Fruit fly (Drosophila melanogaster): ENCODE measurements around the gene CG5989.
A peak's percentile ranks its signal among the peaks of the same experiment; 100 is the strongest.

CG5989 gene

DNA sequence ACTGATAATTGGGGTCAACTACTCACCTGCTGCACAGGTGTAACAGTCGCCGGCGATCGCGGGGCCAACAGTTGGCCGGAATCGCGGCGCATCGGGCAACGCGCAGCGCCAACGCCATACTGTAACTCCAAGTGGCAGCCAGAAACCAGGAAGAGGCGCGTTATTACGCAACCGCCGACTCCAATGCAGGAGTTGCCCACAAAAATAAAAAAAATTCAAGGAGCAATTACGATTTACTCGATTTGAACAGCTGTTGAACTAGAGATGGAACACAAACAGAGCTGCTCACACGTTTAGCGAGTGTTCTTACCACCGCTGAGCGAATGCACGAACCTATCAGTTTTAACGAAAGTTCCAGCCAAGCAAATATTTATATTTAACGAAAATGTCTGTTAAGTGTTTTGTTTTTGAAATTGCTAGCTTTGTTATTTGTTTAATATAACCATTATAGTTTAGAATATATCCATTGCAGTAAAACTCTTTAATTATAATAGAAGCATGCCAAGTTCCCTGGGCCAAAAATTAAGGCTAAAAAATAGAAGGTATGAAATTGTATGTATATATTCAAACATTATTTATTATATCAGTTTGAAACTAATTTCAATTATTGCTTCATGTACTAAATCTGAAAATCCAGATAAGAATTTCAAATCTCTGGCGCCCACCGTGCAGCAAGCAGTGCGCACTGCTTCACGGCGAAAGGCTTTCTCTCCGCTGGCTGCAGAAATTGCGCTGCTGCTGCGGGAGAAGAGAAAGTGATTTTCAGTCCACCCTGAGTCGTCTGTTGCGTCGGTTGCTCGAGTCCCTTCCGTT is at the start of gene CG5989, which contains the start of gene CG6282 (continued):
- TF ChIP-seq sr (GFP tag; IDR thresholded peaks at IDR 0.05) = no peak
- peak; percentile 49 for TF ChIP-seq CG10267 (tag; optimal IDR thresholded peaks at IDR 0.05)
- peak; percentile 36 for TF ChIP-seq esg (GFP tag; conservative IDR thresholded peaks at IDR 0.05)
- TF ChIP-seq ab (GFP tag; optimal IDR thresholded peaks at IDR 0.05) = no peak
- no peak for TF ChIP-seq tgo (GFP tag; IDR thresholded peaks at IDR 0.05)
- peak; percentile 46 for TF ChIP-seq HLH54F (GFP tag; optimal IDR thresholded peaks at IDR 0.05)
- TF ChIP-seq corto (GFP tag; optimal IDR thresholded peaks at IDR 0.05) = no peak
- peak; percentile 34; the same call in 1 of the 3 replicates for TF ChIP-seq Optix (GFP tag; IDR thresholded peaks at IDR 0.05)
- TF ChIP-seq CG10431 (GFP tag; optimal IDR thresholded peaks at IDR 0.05) = no peak
- TF ChIP-seq kay (GFP tag; optimal IDR thresholded peaks at IDR 0.05) = no peak
- TF ChIP-seq CG11504 (tag; optimal IDR thresholded peaks at IDR 0.05) = peak; percentile 61
- TF ChIP-seq Elba2 (GFP tag; optimal IDR thresholded peaks at IDR 0.05) = no peak
- no peak for TF ChIP-seq fd64A (GFP tag; optimal IDR thresholded peaks at IDR 0.05)
- TF ChIP-seq pfk (GFP tag; optimal IDR thresholded peaks at IDR 0.05) = no peak
- TF ChIP-seq CG17359 (tag; optimal IDR thresholded peaks at IDR 0.05) = no peak
- peak; percentile 54 for TF ChIP-seq stwl (tag; optimal IDR thresholded peaks at IDR 0.05)
- TF ChIP-seq lab (GFP tag; optimal IDR thresholded peaks at IDR 0.05) = peak; percentile 71
- peak; percentile 60 for TF ChIP-seq Bgb (GFP tag; IDR thresholded peaks at IDR 0.05; ENCODE audit: partially characterized antibody)
- TF ChIP-seq Mes4 (GFP tag; optimal IDR thresholded peaks at IDR 0.05) = peak; percentile 2
- peak; percentile 33; the same call in 1 of the 2 replicates for TF ChIP-seq seq (GFP tag; IDR thresholded peaks at IDR 0.05)
- peak; percentile 65 for TF ChIP-seq CG12391 (tag; optimal IDR thresholded peaks at IDR 0.05)
- TF ChIP-seq Bdp1 (GFP tag; optimal IDR thresholded peaks at IDR 0.05) = no peak
- no peak for TF ChIP-seq hb (GFP tag; IDR thresholded peaks at IDR 0.05; ENCODE audit: partially characterized antibody)
- peak; percentile 41 for TF ChIP-seq CG15269 (tag; optimal IDR thresholded peaks at IDR 0.05)
- peak; percentile 60 for TF ChIP-seq Dref (GFP tag; IDR thresholded peaks at IDR 0.05)
- TF ChIP-seq cad (GFP tag; optimal IDR thresholded peaks at IDR 0.05) = no peak
- peak; percentile 93 for TF ChIP-seq Sry-δ (GFP tag; optimal IDR thresholded peaks at IDR 0.05)
- peak; percentile 64 for TF ChIP-seq Dp (GFP tag; optimal IDR thresholded peaks at IDR 0.05)
- TF ChIP-seq CG12659 (GFP tag; optimal IDR thresholded peaks at IDR 0.05) = peak; percentile 54
- no peak for TF ChIP-seq HmgD (GFP tag; optimal IDR thresholded peaks at IDR 0.05)
- peak; percentile 58 for TF ChIP-seq Hsf (GFP tag; optimal IDR thresholded peaks at IDR 0.05)
- no peak for TF ChIP-seq CG6689 (GFP tag; IDR thresholded peaks at IDR 0.05)
- TF ChIP-seq CG13775 (GFP tag; optimal IDR thresholded peaks at IDR 0.05) = peak; percentile 33
- TF ChIP-seq HLH4C (GFP tag; IDR thresholded peaks at IDR 0.05; ENCODE audit: partially characterized antibody) = peak; percentile 37; the same call in 2 of the 3 replicates
- TF ChIP-seq repo (GFP tag; optimal IDR thresholded peaks at IDR 0.05) = no peak
- TF ChIP-seq tna (GFP tag; IDR thresholded peaks at IDR 0.05; ENCODE audit: partially characterized antibody) = no peak
- TF ChIP-seq CG15601 (tag; optimal IDR thresholded peaks at IDR 0.05) = peak; percentile 36
- TF ChIP-seq CG32772 (GFP tag; IDR thresholded peaks at IDR 0.05) = peak; percentile 5; the same call in 1 of the 2 replicates
- TF ChIP-seq ewg (GFP tag; optimal IDR thresholded peaks at IDR 0.05) = peak; percentile 36
- peak; percentile 46 for TF ChIP-seq CG8924 (tag; optimal IDR thresholded peaks at IDR 0.05)
- peak; percentile 52; the same call in 2 of the 3 replicates for TF ChIP-seq CG34224 (GFP tag; IDR thresholded peaks at IDR 0.05; ENCODE audit: partially characterized antibody)
- no peak for TF ChIP-seq dysf (GFP tag; IDR thresholded peaks at IDR 0.05)
- peak; percentile 24 for TF ChIP-seq YL-1 (GFP tag; optimal IDR thresholded peaks at IDR 0.05)
- TF ChIP-seq Fer3 (tag; optimal IDR thresholded peaks at IDR 0.05) = no peak
- peak; percentile 53 for TF ChIP-seq CG30403 (GFP tag; optimal IDR thresholded peaks at IDR 0.05)
- peak; percentile 61 for TF ChIP-seq CG14710 (tag; optimal IDR thresholded peaks at IDR 0.05)
- 0 out of 2 replicates have a peak, but pooled peaks have one; percentile 12 for TF ChIP-seq Ptx1 (GFP tag; IDR thresholded peaks at IDR 0.05)
- no peak for TF ChIP-seq scrt (GFP tag; optimal IDR thresholded peaks at IDR 0.05)
